Worm (Caenorhabditis elegans): ENCODE results near the gene nrf-5.

nrf-5 gene

DNA sequence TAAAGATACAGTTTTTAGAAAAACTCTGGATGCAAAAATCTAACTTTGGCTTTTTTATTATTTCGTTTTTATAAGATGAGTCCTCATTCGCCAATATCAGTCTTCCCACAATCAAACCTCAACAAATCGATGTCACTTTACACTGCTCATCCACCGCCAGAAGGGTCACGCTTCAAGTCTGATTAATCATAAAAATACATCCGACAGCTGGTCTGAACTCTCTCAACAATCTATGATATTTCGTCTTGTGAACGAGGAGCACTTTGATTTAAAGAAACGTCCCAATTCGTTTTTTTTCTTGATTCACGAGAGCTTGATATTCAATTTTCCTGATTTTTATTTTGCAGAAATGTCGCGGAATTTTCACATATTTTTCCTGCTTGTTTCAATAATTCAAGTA is at the start of gene nrf-5:
TSS of gene nrf-5 (plus strand) at position 348 of the 400 bp plus-strand sequence.
- TF ChIP-seq ceh-48 (tag; optimal IDR thresholded peaks at IDR 0.05): no peak
- TF ChIP-seq unc-55 (GFP tag; optimal IDR thresholded peaks at IDR 0.05): peak; percentile 14

DNA sequence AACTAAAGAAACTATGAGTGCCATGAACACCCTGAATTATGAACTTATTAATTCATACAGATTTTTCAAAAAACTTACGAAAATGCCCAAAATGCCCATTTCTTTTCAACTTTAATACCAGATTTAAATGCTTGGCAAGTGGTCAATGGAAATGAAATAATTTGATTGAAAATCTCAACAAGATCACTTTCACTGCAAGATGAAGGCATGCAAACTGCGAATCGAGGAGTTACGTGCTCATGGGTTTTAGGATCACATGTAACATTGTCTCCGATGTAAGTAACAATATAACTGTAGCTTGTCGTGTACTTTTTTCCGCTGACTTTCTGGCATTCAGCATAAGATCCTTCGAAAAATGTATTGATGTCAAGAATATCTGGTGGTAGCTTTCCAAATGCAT is 47.2 kb upstream of the nrf-5 start:
- TF ChIP-seq madf-2 (tag; optimal IDR thresholded peaks at IDR 0.05): no peak
- no peak for TF ChIP-seq ceh-30 (tag; optimal IDR thresholded peaks at IDR 0.05)
- no peak for TF ChIP-seq mec-3 (tag; optimal IDR thresholded peaks at IDR 0.05; ENCODE audit: borderline replicate concordance)
- TF ChIP-seq pax-1 (tag; optimal IDR thresholded peaks at IDR 0.05): no peak
- no peak for TF ChIP-seq hlh-8 (tag; optimal IDR thresholded peaks at IDR 0.05)
- no peak for TF ChIP-seq ama-1 (optimal IDR thresholded peaks at IDR 0.05)
- TF ChIP-seq ceh-31 (tag; optimal IDR thresholded peaks at IDR 0.05): no peak
- no peak for TF ChIP-seq hlh-15 (tag; optimal IDR thresholded peaks at IDR 0.05)
- no peak for TF ChIP-seq fkh-6 (tag; optimal IDR thresholded peaks at IDR 0.05)
- TF ChIP-seq ceh-2 (tag; optimal IDR thresholded peaks at IDR 0.05): no peak

DNA sequence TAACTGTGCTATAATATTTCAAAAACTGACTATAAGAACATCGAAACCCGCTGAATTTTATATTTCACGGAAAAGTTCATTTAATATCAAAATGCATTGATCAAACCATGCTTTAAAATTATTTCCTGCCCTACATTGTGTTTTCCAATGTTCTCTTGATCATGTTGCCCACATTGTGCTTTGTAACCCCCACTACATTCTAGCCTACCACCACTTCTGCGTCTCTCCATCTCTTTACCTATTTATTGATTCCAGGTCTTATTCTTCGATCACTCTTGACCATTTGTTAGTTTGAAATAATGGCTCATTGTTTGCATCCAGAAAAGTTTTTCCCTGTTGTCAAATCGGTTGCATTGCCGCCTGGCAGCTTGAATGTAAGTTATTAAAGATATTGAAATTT is 45.9 kb upstream of the nrf-5 start, which contains the start of gene decr-1.1:
TSS of gene decr-1.1 (plus strand) at position 210 of the 400 bp plus-strand sequence.
- no peak for TF ChIP-seq ceh-24 (tag; optimal IDR thresholded peaks at IDR 0.05)
- TF ChIP-seq fkh-6 (tag; optimal IDR thresholded peaks at IDR 0.05): no peak
- peak; percentile 3 for TF ChIP-seq ceh-48 (tag; optimal IDR thresholded peaks at IDR 0.05)

DNA sequence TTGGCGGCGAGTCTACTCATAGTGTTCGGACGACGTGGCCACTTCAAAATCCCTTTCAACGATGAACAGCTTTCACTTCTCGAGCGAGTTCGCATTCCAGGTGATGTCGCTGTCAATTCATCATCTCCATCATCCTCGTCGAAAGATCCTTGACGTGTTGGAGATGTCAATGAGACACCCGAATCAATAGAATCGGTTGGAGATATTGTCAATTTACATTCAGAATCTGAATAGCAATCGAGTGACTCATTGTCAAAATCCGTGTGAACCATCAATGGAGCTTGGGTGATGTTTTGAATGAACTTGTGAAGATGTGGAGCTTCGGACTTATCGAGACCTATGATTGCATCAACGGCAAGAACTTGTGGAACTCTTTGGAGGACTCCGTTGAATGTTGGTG is 42.3 kb upstream of the nrf-5 start:
- no peak for TF ChIP-seq ceh-48 (tag; optimal IDR thresholded peaks at IDR 0.05)

DNA sequence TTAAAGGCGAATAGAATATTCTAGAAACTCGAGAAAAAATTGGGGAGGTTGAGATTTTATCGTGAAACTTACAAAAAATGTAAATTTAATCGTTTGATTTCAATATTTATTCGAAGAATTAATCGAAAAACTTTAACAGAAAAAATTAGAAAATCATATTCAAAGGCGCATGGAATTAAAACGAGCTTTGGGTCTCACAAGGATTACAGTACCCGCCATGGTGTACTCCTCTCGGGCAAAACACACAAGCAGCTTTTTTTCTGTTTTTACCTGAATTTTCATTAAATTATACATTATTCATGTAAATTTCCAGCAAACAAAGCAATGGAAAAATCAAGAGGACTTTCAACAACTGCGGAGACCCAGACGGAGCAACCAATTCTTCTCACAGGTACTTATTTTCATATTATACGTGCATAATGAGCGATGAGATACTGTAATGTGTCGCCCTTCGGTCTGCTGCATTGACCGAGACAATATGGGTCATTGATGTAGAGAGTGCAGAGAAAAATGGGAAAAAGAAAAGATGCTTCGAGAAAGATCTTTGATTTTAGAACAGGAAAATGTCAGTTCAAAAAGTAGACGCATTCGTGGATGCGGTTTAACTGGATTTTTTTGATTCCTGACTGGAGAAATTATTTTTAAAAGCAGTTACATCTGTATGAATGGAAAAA is 40.7 kb upstream of the nrf-5 start, which contains the start of the genes F53C11.4 and F53C11.5:
TSS of gene F53C11.4 (minus strand) at position 128 of the 674 bp plus-strand sequence.
TSS of gene F53C11.5 (plus strand) at position 325 of the 674 bp plus-strand sequence.
- TF ChIP-seq unc-3 (GFP tag; conservative IDR thresholded peaks at IDR 0.05) (no peak), unc-3 (tag; optimal IDR thresholded peaks at IDR 0.05) (no peak), ceh-18 (tag; optimal IDR thresholded peaks at IDR 0.05) (no peak), ceh-22 (tag; optimal IDR thresholded peaks at IDR 0.05) (no peak), pax-1 (tag; optimal IDR thresholded peaks at IDR 0.05) (no peak), nhr-232 (tag; optimal IDR thresholded peaks at IDR 0.05) (no peak), rnt-1 (tag; optimal IDR thresholded peaks at IDR 0.05) (no peak), ref-2 (tag; optimal IDR thresholded peaks at IDR 0.05) (no peak), fax-1 (tag; optimal IDR thresholded peaks at IDR 0.05) (no peak), elt-2 (tag; optimal IDR thresholded peaks at IDR 0.05) (peak; percentile 12), lin-11 (tag; optimal IDR thresholded peaks at IDR 0.05) (no peak), tbx-2 (tag; optimal IDR thresholded peaks at IDR 0.05) (peak; percentile 14), dmd-4 (tag; optimal IDR thresholded peaks at IDR 0.05; ENCODE audit: borderline replicate concordance) (no peak), C08G9.2 (tag; optimal IDR thresholded peaks at IDR 0.05) (no peak), hlh-15 (tag; optimal IDR thresholded peaks at IDR 0.05) (no peak), ceh-9 (tag; optimal IDR thresholded peaks at IDR 0.05) (no peak), C38D4.7 (GFP tag; optimal IDR thresholded peaks at IDR 0.05) (no peak), syd-9 (tag; optimal IDR thresholded peaks at IDR 0.05) (no peak), hlh-6 (tag; optimal IDR thresholded peaks at IDR 0.05) (no peak), ets-4 (tag; optimal IDR thresholded peaks at IDR 0.05) (peak; percentile 14), nfya-1 (tag; optimal IDR thresholded peaks at IDR 0.05) (peak; percentile 60), ama-1 (optimal IDR thresholded peaks at IDR 0.05) (no peak), F13H6.1 (tag; optimal IDR thresholded peaks at IDR 0.05) (no peak), fkh-10 (GFP tag; optimal IDR thresholded peaks at IDR 0.05) (no peak), hlh-13 (GFP tag; optimal IDR thresholded peaks at IDR 0.05) (no peak), ceh-31 (tag; optimal IDR thresholded peaks at IDR 0.05) (peak; percentile 14), ceh-34 (tag; optimal IDR thresholded peaks at IDR 0.05) (no peak), sox-2 (GFP tag; IDR thresholded peaks at IDR 0.05) (no peak), pat-9 (tag; optimal IDR thresholded peaks at IDR 0.05) (no peak), T23F11.4 (GFP tag; optimal IDR thresholded peaks at IDR 0.05) (no peak), ceh-6 (GFP tag; optimal IDR thresholded peaks at IDR 0.05) (no peak), sdc-2 (tag; optimal IDR thresholded peaks at IDR 0.05) (no peak), unc-42 (tag; optimal IDR thresholded peaks at IDR 0.05) (no peak), hlh-8 (tag; optimal IDR thresholded peaks at IDR 0.05) (no peak)
